Worm (Caenorhabditis elegans) whole organism, midembryonic: Measurements from ENCODE around the gene F15H10.8.

Source experiments
- T22C8.4 ChIP-seq: fragments of 200-800 bp; sonication (Bioruptor generic); IDR thresholded peaks from 2 replicates; pipeline ENCODE4 v1.3.6; 2022; ENCODE audit warnings: missing genetic modification characterization, missing compliant biosample characterization
- cog-1 ChIP-seq: sonication (generic microtip); optimal IDR thresholded peaks from 2 replicates; lab custom pipeline; 2016; ENCODE audit warnings: missing genetic modification characterization, missing compliant biosample characterization
- flt-1 ChIP-seq: fragments of 200-800 bp; sonication (Bioruptor generic); IDR thresholded peaks from 2 replicates; pipeline ENCODE4 v1.3.6; 2022; ENCODE audit warnings: missing genetic modification characterization, missing compliant biosample characterization
- klf-2 ChIP-seq: fragments of 200-800 bp; sonication (Bioruptor generic); conservative IDR thresholded peaks from 2 replicates; pipeline ENCODE4 v1.3.6; 2022; ENCODE audit warnings: missing genetic modification reagents, missing genetic modification characterization, missing compliant biosample characterization
- med-1 ChIP-seq: sonication (generic microtip); optimal IDR thresholded peaks from 2 replicates; lab custom pipeline; 2017; ENCODE audit warnings: missing genetic modification characterization, mild to moderate bottlenecking, missing compliant biosample characterization, antibody characterized with exemption, missing genetic modification reagents; ENCODE audit not compliant: insufficient read depth
- tab-1 ChIP-seq: fragments of 200-800 bp; sonication (Bioruptor generic); IDR thresholded peaks from 2 replicates; pipeline ENCODE4 v1.3.6; 2022; ENCODE audit warnings: missing genetic modification characterization, missing compliant biosample characterization
- ztf-23 ChIP-seq: fragments of 200-800 bp; sonication (Bioruptor generic); IDR thresholded peaks from 2 replicates; pipeline ENCODE4 v1.3.6; 2022; ENCODE audit warnings: missing genetic modification reagents, missing genetic modification characterization, missing compliant biosample characterization

DNA sequence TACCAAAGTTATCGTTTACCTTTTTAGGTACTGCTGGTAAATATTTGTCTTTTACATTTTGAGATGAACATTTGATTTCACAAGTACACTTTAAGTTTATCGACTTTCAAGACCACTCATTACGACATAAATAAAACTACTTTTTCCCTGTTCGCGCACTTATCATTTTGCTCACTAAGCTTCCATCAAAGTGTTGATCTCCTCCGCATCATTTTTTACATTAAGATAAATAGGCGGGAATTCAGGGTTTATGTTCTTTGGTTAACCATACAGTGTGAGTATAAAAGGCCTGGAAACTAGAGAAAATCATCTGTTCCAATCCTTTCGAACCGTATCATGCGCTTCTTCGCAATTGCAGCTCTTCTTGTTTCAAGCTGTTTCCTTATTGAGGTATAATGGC is 20.6 kb downstream of the F15H10.8 start, which contains the start of gene pqn-2:
- TF ChIP-seq ztf-23 (GFP tag; lab: Robert Waterston, UW): no peak
- TF ChIP-seq cog-1 (tag; lab: Kevin White, UChicago): no peak
- no peak for TF ChIP-seq T22C8.4 (GFP tag; lab: Robert Waterston, UW)
- TF ChIP-seq klf-2 (GFP tag; lab: Robert Waterston, UW): no peak
- no peak for TF ChIP-seq tab-1 (GFP tag; lab: Robert Waterston, UW)
- TF ChIP-seq flt-1 (GFP tag; lab: Robert Waterston, UW): no peak
- no peak for TF ChIP-seq med-1
